Fruit fly (Drosophila melanogaster): ENCODE data around the gene Ggt-1.

DNA sequence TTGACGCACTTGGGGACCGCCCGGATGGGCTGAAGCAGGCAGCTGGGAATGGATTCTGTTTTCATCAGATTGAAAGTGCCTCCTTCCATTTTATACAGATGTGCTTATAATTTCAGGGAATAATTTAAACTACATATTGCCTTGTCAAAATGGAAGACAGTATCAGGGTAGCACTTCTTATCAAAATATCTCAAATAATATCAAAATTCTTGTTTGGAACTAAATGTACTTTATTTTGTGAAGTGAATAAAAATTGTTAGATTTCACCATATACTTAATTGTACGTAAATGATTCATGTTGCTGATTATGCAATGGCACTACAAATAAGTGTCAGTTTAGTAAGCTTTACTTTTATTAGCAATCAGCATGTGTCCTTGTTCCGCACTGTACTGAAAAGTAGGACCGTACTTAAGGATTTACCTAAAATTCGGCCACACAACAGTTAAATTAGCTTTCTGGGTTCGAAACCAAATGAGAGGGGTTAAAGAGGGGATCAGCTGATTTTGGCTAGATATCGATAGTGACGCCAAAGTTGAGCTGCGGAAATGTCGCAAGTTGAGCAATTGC lies 15.9 kb upstream of the Ggt-1 start, which contains the start of the genes CG15042 and CG15047:
- no peak for TF ChIP-seq EcR (GFP tag; optimal IDR thresholded peaks at IDR 0.05)
- TF ChIP-seq pan (optimal IDR thresholded peaks at IDR 0.05): no peak
- TF ChIP-seq psq (optimal IDR thresholded peaks at IDR 0.05): no peak
